ENCODE assay signal across 5 fruit fly cellular contexts in the genomic region with DNA sequence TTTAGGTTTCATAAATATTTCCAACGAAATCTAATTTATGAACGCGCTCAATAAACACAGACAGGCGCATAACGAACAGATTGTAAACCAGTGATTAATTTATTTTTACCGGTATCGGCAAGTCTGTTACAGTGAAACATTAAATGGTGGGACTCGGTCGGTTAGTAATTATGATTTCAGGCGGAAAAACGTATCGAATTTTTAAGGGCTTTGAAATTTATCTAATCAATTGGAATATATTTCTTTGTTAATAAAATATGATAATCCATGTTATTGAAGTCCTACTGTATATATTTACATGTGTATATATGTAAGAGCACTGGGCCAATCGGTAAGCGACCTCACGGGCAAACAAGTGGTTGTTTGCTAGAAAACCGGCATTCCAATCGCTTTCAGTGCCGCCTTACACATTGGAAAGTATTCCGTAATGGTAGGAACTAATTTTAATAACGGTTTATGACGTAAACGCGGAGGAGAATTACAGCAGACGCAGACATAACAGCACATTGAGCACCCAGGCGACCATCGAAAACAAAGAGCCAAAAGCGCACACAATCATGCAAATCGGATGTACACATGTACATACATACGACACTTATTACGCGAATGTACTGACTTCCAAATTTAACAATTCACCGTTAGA.
TF ChIP-seq lines count a peak whose summit lies in the region.

No protein-coding gene starts in this region.

- peak; percentile 30 for TF ChIP-seq CTCF in whole organism, embryonic (GFP tag; optimal IDR thresholded peaks at IDR 0.05; lab: Kevin White, UChicago)

TF ChIP-seq in whole organism, adult, 20 proteins besides CTCF, POLR2A, EP300 and RAD21 (continues in another document):
- TF ChIP-seq kay (GFP tag; lab: Kevin White, UChicago; ENCODE audit: borderline replicate concordance) (peak; percentile 94), CG1620 (GFP tag; optimal IDR thresholded peaks at IDR 0.05; lab: Kevin White, UChicago) (peak; percentile 91), CG5204 (GFP tag; optimal IDR thresholded peaks at IDR 0.05; lab: Kevin White, UChicago) (peak; percentile 94), CG7045 (GFP tag; optimal IDR thresholded peaks at IDR 0.05; lab: Kevin White, UChicago) (peak; percentile 86), cic (GFP tag; optimal IDR thresholded peaks at IDR 0.05; lab: Kevin White, UChicago) (peak; percentile 72), CG7101 (tag; optimal IDR thresholded peaks at IDR 0.05; lab: Kevin White, UChicago) (peak; percentile 94), ovo (GFP tag; optimal IDR thresholded peaks at IDR 0.05; lab: Kevin White, UChicago) (peak; percentile 70), bab1 (GFP tag; optimal IDR thresholded peaks at IDR 0.05; lab: Kevin White, UChicago) (peak; percentile 48), CG11617 (GFP tag; optimal IDR thresholded peaks at IDR 0.05; lab: Kevin White, UChicago) (peak; percentile 85), pad (GFP tag; optimal IDR thresholded peaks at IDR 0.05; lab: Kevin White, UChicago) (peak; percentile 97), tj (GFP tag; optimal IDR thresholded peaks at IDR 0.05; lab: Kevin White, UChicago) (peak; percentile 44), CG12768 (GFP tag; optimal IDR thresholded peaks at IDR 0.05; lab: Kevin White, UChicago) (peak; percentile 86), Clk (GFP tag; optimal IDR thresholded peaks at IDR 0.05; lab: Kevin White, UChicago) (peak; percentile 63), Mnt (GFP tag; optimal IDR thresholded peaks at IDR 0.05; lab: Kevin White, UChicago) (no peak), toe (GFP tag; optimal IDR thresholded peaks at IDR 0.05; lab: Kevin White, UChicago) (peak; percentile 86), CG14711 (tag; optimal IDR thresholded peaks at IDR 0.05; lab: Kevin White, UChicago) (peak; percentile 82)

TF ChIP-seq in whole organism, embryonic, 481 proteins besides CTCF, POLR2A, EP300 and RAD21 (continues in another document):
- peak; percentile 88 for TF ChIP-seq fu2 (GFP tag; optimal IDR thresholded peaks at IDR 0.05; lab: Kevin White, UChicago)
- peak; percentile 96 for TF ChIP-seq Dbx (GFP tag; IDR thresholded peaks at IDR 0.05; lab: Robert Waterston, UW)
- peak; percentile 47 for TF ChIP-seq en (GFP tag; optimal IDR thresholded peaks at IDR 0.05; lab: Kevin White, UChicago)
- TF ChIP-seq ind (GFP tag; optimal IDR thresholded peaks at IDR 0.05; lab: Kevin White, UChicago), result peak; percentile 86
- TF ChIP-seq Nf-YA (GFP tag; IDR thresholded peaks at IDR 0.05; lab: Robert Waterston, UW), result peak; percentile 85
- TF ChIP-seq CG11398 (GFP tag; optimal IDR thresholded peaks at IDR 0.05; lab: Kevin White, UChicago), result peak; percentile 75
- TF ChIP-seq dati (GFP tag; IDR thresholded peaks at IDR 0.05; lab: Robert Waterston, UW), result peak; percentile 69; the same call in 1 of the 2 replicates
- TF ChIP-seq CG2202 (tag; optimal IDR thresholded peaks at IDR 0.05; lab: Kevin White, UChicago), result peak; percentile 38
- peak; percentile 98 for TF ChIP-seq CG15269 (tag; optimal IDR thresholded peaks at IDR 0.05; lab: Kevin White, UChicago)
- TF ChIP-seq CG8478 (optimal IDR thresholded peaks at IDR 0.05; lab: Kevin White, UChicago), result no peak
- peak; percentile 93 for TF ChIP-seq CG17385 (GFP tag; optimal IDR thresholded peaks at IDR 0.05; lab: Kevin White, UChicago)
- TF ChIP-seq gt (GFP tag; IDR thresholded peaks at IDR 0.05; lab: Robert Waterston, UW), result peak; percentile 72
- peak; percentile 24 for TF ChIP-seq CG14965 (GFP tag; optimal IDR thresholded peaks at IDR 0.05; lab: Kevin White, UChicago; ENCODE audit: borderline replicate concordance)
- peak; percentile 83 for TF ChIP-seq ham (GFP tag; IDR thresholded peaks at IDR 0.05; lab: Robert Waterston, UW)
- TF ChIP-seq Blimp-1 (GFP tag; optimal IDR thresholded peaks at IDR 0.05; lab: Kevin White, UChicago), result peak; percentile 88
- peak; percentile 84 for TF ChIP-seq Max (GFP tag; optimal IDR thresholded peaks at IDR 0.05; lab: Kevin White, UChicago)

TF ChIP-seq in whole organism, prepupa, 60 proteins besides CTCF, POLR2A, EP300 and RAD21 (continues in another document):
- TF ChIP-seq CG7368 (GFP tag; optimal IDR thresholded peaks at IDR 0.05; lab: Kevin White, UChicago) (peak; percentile 72), CG8319 (GFP tag; optimal IDR thresholded peaks at IDR 0.05; lab: Kevin White, UChicago) (peak; percentile 75), cyc (GFP tag; optimal IDR thresholded peaks at IDR 0.05; lab: Kevin White, UChicago) (peak; percentile 90), Lpt (GFP tag; optimal IDR thresholded peaks at IDR 0.05; lab: Kevin White, UChicago) (peak; percentile 37), CG6276 (GFP tag; optimal IDR thresholded peaks at IDR 0.05; lab: Kevin White, UChicago) (peak; percentile 74), esn (GFP tag; optimal IDR thresholded peaks at IDR 0.05; lab: Kevin White, UChicago) (peak; percentile 96), net (GFP tag; optimal IDR thresholded peaks at IDR 0.05; lab: Kevin White, UChicago) (peak; percentile 92), fd85E (GFP tag; optimal IDR thresholded peaks at IDR 0.05; lab: Kevin White, UChicago) (peak; percentile 64), Sox15 (GFP tag; optimal IDR thresholded peaks at IDR 0.05; lab: Kevin White, UChicago) (peak; percentile 87), CG8632 (GFP tag; optimal IDR thresholded peaks at IDR 0.05; lab: Kevin White, UChicago) (peak; percentile 93), CG3919 (GFP tag; optimal IDR thresholded peaks at IDR 0.05; lab: Kevin White, UChicago) (peak; percentile 94), CG8119 (GFP tag; IDR thresholded peaks at IDR 0.05; lab: Robert Waterston, UW) (peak; percentile 93), CG15336 (GFP tag; IDR thresholded peaks at IDR 0.05; lab: Robert Waterston, UW) (peak; percentile 94), acj6 (GFP tag; optimal IDR thresholded peaks at IDR 0.05; lab: Kevin White, UChicago) (peak; percentile 96), salr (GFP tag; optimal IDR thresholded peaks at IDR 0.05; lab: Kevin White, UChicago) (peak; percentile 81 to 82), Eip93F (GFP tag; optimal IDR thresholded peaks at IDR 0.05; lab: Kevin White, UChicago) (peak; percentile 45), CG11294 (GFP tag; IDR thresholded peaks at IDR 0.05; lab: Robert Waterston, UW) (peak; percentile 88)

TF ChIP-seq in whole organism, pupa, 21 proteins besides CTCF, POLR2A, EP300 and RAD21 (continues in another document):
- TF ChIP-seq CG32121 (GFP tag; IDR thresholded peaks at IDR 0.05; lab: Robert Waterston, UW), result peak; percentile 96
- no peak for TF ChIP-seq CG14655 (GFP tag; optimal IDR thresholded peaks at IDR 0.05; lab: Kevin White, UChicago)
- TF ChIP-seq CG8301 (tag; optimal IDR thresholded peaks at IDR 0.05; lab: Kevin White, UChicago), result no peak
- TF ChIP-seq Pif1A (GFP tag; optimal IDR thresholded peaks at IDR 0.05; lab: Kevin White, UChicago), result peak; percentile 92
- peak; percentile 92 for TF ChIP-seq Snoo (tag; optimal IDR thresholded peaks at IDR 0.05; lab: Kevin White, UChicago)
- TF ChIP-seq CG12605 (GFP tag; IDR thresholded peaks at IDR 0.05; lab: Robert Waterston, UW), result peak; percentile 93
- no peak for TF ChIP-seq D1 (tag; optimal IDR thresholded peaks at IDR 0.05; lab: Kevin White, UChicago)
- peak; percentile 37 for TF ChIP-seq EcR (GFP tag; optimal IDR thresholded peaks at IDR 0.05; lab: Kevin White, UChicago)
- peak; percentile 89 for TF ChIP-seq Pif1B (GFP tag; optimal IDR thresholded peaks at IDR 0.05; lab: Kevin White, UChicago)
- peak; percentile 73 for TF ChIP-seq CG8159 (tag; optimal IDR thresholded peaks at IDR 0.05; lab: Kevin White, UChicago)
- peak; percentile 68 for TF ChIP-seq CG9948 (tag; optimal IDR thresholded peaks at IDR 0.05; lab: Kevin White, UChicago)
- peak; percentile 52 for TF ChIP-seq gl (tag; optimal IDR thresholded peaks at IDR 0.05; lab: Kevin White, UChicago)
- peak; percentile 90 for TF ChIP-seq CG15710 (tag; optimal IDR thresholded peaks at IDR 0.05; lab: Kevin White, UChicago)
- TF ChIP-seq rn (GFP tag; IDR thresholded peaks at IDR 0.05; lab: Robert Waterston, UW), result peak; percentile 84
- TF ChIP-seq CG13204 (GFP tag; optimal IDR thresholded peaks at IDR 0.05; lab: Kevin White, UChicago), result no peak
- peak; percentile 64 for TF ChIP-seq CG17806 (tag; optimal IDR thresholded peaks at IDR 0.05; lab: Kevin White, UChicago)
- peak; percentile 97 for TF ChIP-seq Ets98B (GFP tag; IDR thresholded peaks at IDR 0.05; lab: Robert Waterston, UW)
- TF ChIP-seq CG34367 (tag; optimal IDR thresholded peaks at IDR 0.05; lab: Kevin White, UChicago), result peak; percentile 87
- peak; percentile 88 for TF ChIP-seq fd96Ca (GFP tag; IDR thresholded peaks at IDR 0.05; lab: Robert Waterston, UW)

TF ChIP-seq in whole organism, wandering third instar larva, 38 proteins besides CTCF, POLR2A, EP300 and RAD21 (continues in another document):
- peak; percentile 52 for TF ChIP-seq GATAd (GFP tag; optimal IDR thresholded peaks at IDR 0.05; lab: Kevin White, UChicago)
- peak; percentile 74 for TF ChIP-seq dsf (GFP tag; optimal IDR thresholded peaks at IDR 0.05; lab: Kevin White, UChicago; ENCODE audit: borderline replicate concordance)
- TF ChIP-seq Jra (GFP tag; optimal IDR thresholded peaks at IDR 0.05; lab: Kevin White, UChicago), result peak; percentile 85
- TF ChIP-seq Hnf4 (GFP tag; optimal IDR thresholded peaks at IDR 0.05; lab: Kevin White, UChicago), result peak; percentile 93
- peak; percentile 92 for TF ChIP-seq br (GFP tag; optimal IDR thresholded peaks at IDR 0.05; lab: Kevin White, UChicago)
- TF ChIP-seq OdsH (GFP tag; optimal IDR thresholded peaks at IDR 0.05; lab: Kevin White, UChicago), result peak; percentile 97
- TF ChIP-seq fru (GFP tag; optimal IDR thresholded peaks at IDR 0.05; lab: Kevin White, UChicago), result peak; percentile 93
- no peak for TF ChIP-seq usp (GFP tag; optimal IDR thresholded peaks at IDR 0.05; lab: Kevin White, UChicago)
- peak; percentile 63 for TF ChIP-seq Hr83 (GFP tag; optimal IDR thresholded peaks at IDR 0.05; lab: Kevin White, UChicago; ENCODE audit: poor library complexity, severe bottlenecking)
- TF ChIP-seq HLH106 (tag; optimal IDR thresholded peaks at IDR 0.05; lab: Kevin White, UChicago), result peak; percentile 94
- peak; percentile 92 for TF ChIP-seq sv (GFP tag; optimal IDR thresholded peaks at IDR 0.05; lab: Kevin White, UChicago)
- peak in 1 of 2 experiments; percentile 85 for TF ChIP-seq foxo (GFP tag; optimal IDR thresholded peaks at IDR 0.05; lab: Kevin White, UChicago)
- no peak for TF ChIP-seq tai (GFP tag; optimal IDR thresholded peaks at IDR 0.05; lab: Kevin White, UChicago)
- no peak for TF ChIP-seq Myc (optimal IDR thresholded peaks at IDR 0.05; lab: Kevin White, UChicago)
- no peak for TF ChIP-seq Vsx2 (GFP tag; optimal IDR thresholded peaks at IDR 0.05; lab: Kevin White, UChicago; ENCODE audit: partially characterized antibody)
- TF ChIP-seq dmrt93B (GFP tag; optimal IDR thresholded peaks at IDR 0.05; lab: Kevin White, UChicago), result peak; percentile 87
- TF ChIP-seq psq (GFP tag; optimal IDR thresholded peaks at IDR 0.05; lab: Kevin White, UChicago), result peak; percentile 90
- peak; percentile 87 for TF ChIP-seq CG9705 (GFP tag; optimal IDR thresholded peaks at IDR 0.05; lab: Kevin White, UChicago)
- no peak for TF ChIP-seq Abd-B (GFP tag; optimal IDR thresholded peaks at IDR 0.05; lab: Kevin White, UChicago)
- peak; percentile 95 for TF ChIP-seq Sp1 (GFP tag; optimal IDR thresholded peaks at IDR 0.05; lab: Kevin White, UChicago)
- TF ChIP-seq Dif (GFP tag; optimal IDR thresholded peaks at IDR 0.05; lab: Kevin White, UChicago; ENCODE audit: partially characterized antibody), result no peak
